Worm (Caenorhabditis elegans) whole organism, late embryonic: ENCODE measurements around the gene vps-2.

Experiments used
- ceh-2 ChIP-seq: sonication (generic microtip); optimal IDR thresholded peaks from 2 replicates; lab custom pipeline; 2016; ENCODE audit warnings: missing genotype, missing genetic modification characterization, missing compliant biosample characterization
- ceh-9 ChIP-seq: sonication (generic microtip); optimal IDR thresholded peaks from 2 replicates; lab custom pipeline; 2016; ENCODE audit warnings: mild to moderate bottlenecking, missing genetic modification characterization, inconsistent platforms, missing compliant biosample characterization
- dmd-4 ChIP-seq: sonication (generic microtip); optimal IDR thresholded peaks from 2 replicates; lab custom pipeline; 2016; ENCODE audit warnings: borderline replicate concordance, missing genetic modification characterization, missing compliant biosample characterization
- elt-2 ChIP-seq: sonication (generic microtip); optimal IDR thresholded peaks from 2 replicates; lab custom pipeline; 2016; ENCODE audit warnings: missing genetic modification reagents, missing genetic modification characterization, missing compliant biosample characterization
- elt-4 ChIP-seq: sonication (generic microtip); optimal IDR thresholded peaks from 2 replicates; lab custom pipeline; 2016; ENCODE audit warnings: missing genetic modification characterization, missing compliant biosample characterization
- nhr-232 ChIP-seq: sonication (generic microtip); optimal IDR thresholded peaks from 2 replicates; lab custom pipeline; 2016; ENCODE audit warnings: missing genetic modification characterization, missing compliant biosample characterization
- odd-2 ChIP-seq: sonication (generic microtip); optimal IDR thresholded peaks from 2 replicates; lab custom pipeline; 2017; ENCODE audit warnings: antibody characterized with exemption, mild to moderate bottlenecking, missing genetic modification characterization, missing compliant biosample characterization
- pag-3 ChIP-seq: sonication (generic microtip); optimal IDR thresholded peaks from 2 replicates; lab custom pipeline; 2016; ENCODE audit warnings: missing compliant biosample characterization, missing genetic modification characterization, borderline replicate concordance
- sdc-2 ChIP-seq: sonication (generic microtip); optimal IDR thresholded peaks from 2 replicates; lab custom pipeline; 2016; ENCODE audit warnings: missing genotype, missing genetic modification characterization, missing compliant biosample characterization
- tbx-2 ChIP-seq: sonication (generic microtip); optimal IDR thresholded peaks from 2 replicates; lab custom pipeline; 2016; ENCODE audit warnings: missing genetic modification characterization, missing compliant biosample characterization
- ztf-16 ChIP-seq: sonication (generic microtip); optimal IDR thresholded peaks from 2 replicates; lab custom pipeline; 2017; ENCODE audit warnings: missing genetic modification characterization, missing compliant biosample characterization

DNA sequence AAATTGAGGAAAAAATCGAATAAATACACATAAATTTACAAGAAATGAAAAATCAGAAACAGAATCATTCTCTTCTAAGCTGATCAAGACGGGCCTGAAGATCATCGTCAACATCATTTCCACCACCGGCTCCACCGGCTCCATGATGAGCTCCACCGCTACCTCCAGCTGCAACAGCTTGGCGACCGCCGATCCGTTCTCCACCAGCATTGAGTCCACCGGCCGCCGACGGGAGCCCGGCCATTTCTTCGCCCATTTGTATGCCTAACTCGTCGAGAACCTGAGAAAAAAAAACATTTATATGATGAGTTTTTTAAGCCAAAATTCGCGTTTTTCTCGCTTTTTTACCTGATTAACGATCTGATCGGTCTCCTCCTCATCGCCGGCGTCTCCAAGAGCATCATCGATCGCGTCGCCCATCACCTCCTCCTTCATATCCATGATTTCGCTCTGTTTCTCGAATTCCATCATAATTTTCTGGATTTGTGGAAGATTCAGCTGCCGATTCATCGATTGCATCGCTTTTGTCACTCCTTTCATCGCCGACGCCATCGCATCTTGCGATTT, 676 bp downstream of the vps-2 start:
- no peak for TF ChIP-seq nhr-232 (tag; lab: Kevin White, UChicago)
- TF ChIP-seq ztf-16: no peak
- TF ChIP-seq dmd-4 (tag; lab: Kevin White, UChicago): no peak
- TF ChIP-seq ceh-9 (tag; lab: Kevin White, UChicago): no peak
- TF ChIP-seq elt-2 (tag; lab: Kevin White, UChicago): no peak
- TF ChIP-seq tbx-2 (tag; lab: Kevin White, UChicago): no peak
- no peak for TF ChIP-seq pag-3 (tag; lab: Kevin White, UChicago)
- TF ChIP-seq ceh-2: no peak
- TF ChIP-seq odd-2 (tag; lab: Kevin White, UChicago): no peak
- no peak for TF ChIP-seq sdc-2
- no peak for TF ChIP-seq elt-4 (tag; lab: Kevin White, UChicago)
